Fruit fly (Drosophila melanogaster) whole organism, embryonic: ENCODE data around the gene hkb.

Experiments
- CG13894 ChIP-seq: fragments of 200-800 bp; sonication (Bioruptor generic); optimal IDR thresholded peaks from 3 replicates; lab custom pipeline; 2018; ENCODE audit warnings: missing biosample characterization, mild to moderate bottlenecking, missing genetic modification characterization, moderate library complexity
- CG2199 ChIP-seq: fragments of 200-800 bp; sonication (Bioruptor generic); IDR thresholded peaks from 3 replicates; pipeline ENCODE4 v1.3.6; 2022; ENCODE audit warnings: missing biosample characterization, missing genetic modification characterization
- HLH4C ChIP-seq: fragments of 200-800 bp; sonication (Bioruptor generic); IDR thresholded peaks from 3 replicates; pipeline ENCODE4 v1.3.6; 2022; ENCODE audit warnings: missing biosample characterization, missing genetic modification characterization; ENCODE audit not compliant: partially characterized antibody
- Ssrp ChIP-seq: fragments of 200-800 bp; sonication (Bioruptor generic); optimal IDR thresholded peaks from 2 replicates; lab custom pipeline; 2018; ENCODE audit warnings: missing biosample characterization, mild to moderate bottlenecking, missing genetic modification characterization, moderate library complexity
- dpn ChIP-seq, 2 experiments: fragments of 200-800 bp; sonication (Bioruptor generic); optimal IDR thresholded peaks; 3 replicates each; lab custom pipeline; 2016; ENCODE audit warnings: missing biosample characterization in 2 of 2, missing genetic modification characterization in 2 of 2
- exex ChIP-seq: fragments of 200-800 bp; sonication (Bioruptor generic); optimal IDR thresholded peaks from 4 replicates; lab custom pipeline; 2018; ENCODE audit warnings: missing biosample characterization, mild to moderate bottlenecking, missing genetic modification characterization, moderate library complexity
- eyg ChIP-seq: fragments of 200-800 bp; sonication (Bioruptor generic); optimal IDR thresholded peaks from 3 replicates; lab custom pipeline; 2016; ENCODE audit warnings: missing biosample characterization, missing genetic modification characterization
- grn ChIP-seq: fragments of 200-800 bp; sonication (Bioruptor generic); optimal IDR thresholded peaks from 3 replicates; lab custom pipeline; 2017; ENCODE audit warnings: missing biosample characterization, missing genetic modification characterization
- mirr ChIP-seq: fragments of 200-800 bp; sonication (Bioruptor generic); optimal IDR thresholded peaks from 3 replicates; lab custom pipeline; 2018; ENCODE audit warnings: missing biosample characterization, mild to moderate bottlenecking, missing genetic modification characterization
- sug ChIP-seq: fragments of 200-800 bp; optimal IDR thresholded peaks from 2 replicates; lab custom pipeline; 2019; ENCODE audit warnings: missing biosample characterization, mild to moderate bottlenecking, missing genetic modification characterization, moderate library complexity

hkb gene

dm6 chr3R:4301485-4301884 is 45.0 kb downstream of the hkb start:
- TF ChIP-seq eyg, result no peak
- peak; percentile 45 for TF ChIP-seq mirr (GFP tag; lab: Kevin White, UChicago)
- TF ChIP-seq grn, result peak; percentile 54
- 0 out of 3 replicates have a peak, but pooled peaks have one; percentile 29 for TF ChIP-seq CG2199 (GFP tag; lab: Robert Waterston, UW)
- TF ChIP-seq exex, result peak; percentile 35
- TF ChIP-seq HLH4C (GFP tag; lab: Robert Waterston, UW), result no peak
- TF ChIP-seq sug, result peak; percentile 36
- TF ChIP-seq CG13894, result peak; percentile 30
- TF ChIP-seq Ssrp (tag; lab: Kevin White, UChicago), result no peak
- TF ChIP-seq dpn (GFP tag; optimal IDR thresholded peaks at IDR 0.05; lab: Kevin White, UChicago), result no peak
